Worm (Caenorhabditis elegans): ENCODE results near the gene ttll-12.

- TF ChIP-seq ceh-82 (tag; optimal IDR thresholded peaks at IDR 0.05) (no peak), nhr-237 (tag; optimal IDR thresholded peaks at IDR 0.05) (no peak), elt-3 (tag; optimal IDR thresholded peaks at IDR 0.05) (no peak), zag-1 (tag; optimal IDR thresholded peaks at IDR 0.05) (no peak), ZK546.5 (tag; optimal IDR thresholded peaks at IDR 0.05) (no peak), unc-39 (tag; optimal IDR thresholded peaks at IDR 0.05) (no peak)
These were observed 43.1 kb upstream of the ttll-12 start, which contains the start of gene C01G6.9 for ce11 chrII:9295678-9296077.
